Worm (Caenorhabditis elegans) whole organism, midembryonic: ENCODE measurements around the gene C15C8.6.

Experiments
- flt-1 ChIP-seq: fragments of 200-800 bp; sonication (Bioruptor generic); IDR thresholded peaks from 2 replicates; pipeline ENCODE4 v1.3.6; 2022; ENCODE audit warnings: missing genetic modification characterization, missing compliant biosample characterization
- ref-1 ChIP-seq: fragments of 200-800 bp; sonication (Bioruptor generic); conservative IDR thresholded peaks from 2 replicates; pipeline ENCODE4 v1.3.6; 2022; ENCODE audit warnings: missing genetic modification reagents, missing genetic modification characterization, missing compliant biosample characterization
- ztf-23 ChIP-seq: fragments of 200-800 bp; sonication (Bioruptor generic); IDR thresholded peaks from 2 replicates; pipeline ENCODE4 v1.3.6; 2022; ENCODE audit warnings: missing genetic modification reagents, missing genetic modification characterization, missing compliant biosample characterization

DNA sequence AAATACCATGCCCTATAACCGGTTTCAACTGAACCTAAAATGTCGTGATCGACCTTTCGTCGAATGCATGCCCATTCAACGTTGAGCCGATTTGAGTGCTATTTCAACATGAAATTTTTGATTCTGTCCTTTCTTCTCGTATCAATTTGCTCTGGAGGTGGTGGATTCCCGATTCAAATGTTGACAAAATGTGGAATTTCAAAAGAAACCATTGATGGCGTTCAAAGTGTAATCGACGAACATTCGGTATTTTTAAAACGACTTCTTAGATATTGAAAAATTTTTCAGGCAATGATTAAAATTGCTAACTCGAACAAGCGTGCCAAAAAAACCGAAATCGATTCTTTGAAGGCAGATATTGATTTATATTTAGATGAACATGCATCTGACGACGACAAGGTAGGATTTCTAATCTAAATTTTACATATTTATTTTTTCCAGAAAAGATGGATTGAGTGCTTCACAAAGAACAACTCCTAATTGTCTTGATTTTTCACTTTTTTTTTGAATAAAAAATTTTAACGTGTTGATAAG lies 24.2 kb downstream of the C15C8.6 start, which contains the start of gene R11D1.13:
- no peak for TF ChIP-seq flt-1 (GFP tag; lab: Robert Waterston, UW)
- no peak for TF ChIP-seq ztf-23 (GFP tag; lab: Robert Waterston, UW)
- no peak for TF ChIP-seq ref-1 (GFP tag; lab: Robert Waterston, UW)
